Worm (Caenorhabditis elegans) whole organism, midembryonic: Measurements from ENCODE around the gene dex-1.

ENCODE experiments used
- T22C8.4 ChIP-seq: fragments of 200-800 bp; sonication (Bioruptor generic); IDR thresholded peaks from 2 replicates; pipeline ENCODE4 v1.3.6; 2022; ENCODE audit warnings: missing genetic modification characterization, missing compliant biosample characterization
- flt-1 ChIP-seq: fragments of 200-800 bp; sonication (Bioruptor generic); IDR thresholded peaks from 2 replicates; pipeline ENCODE4 v1.3.6; 2022; ENCODE audit warnings: missing genetic modification characterization, missing compliant biosample characterization
- med-1 ChIP-seq: sonication (generic microtip); optimal IDR thresholded peaks from 2 replicates; lab custom pipeline; 2017; ENCODE audit warnings: missing genetic modification characterization, mild to moderate bottlenecking, missing compliant biosample characterization, antibody characterized with exemption, missing genetic modification reagents; ENCODE audit not compliant: insufficient read depth
- ztf-29 ChIP-seq: fragments of 200-800 bp; sonication (Bioruptor generic); IDR thresholded peaks from 2 replicates; pipeline ENCODE4 v1.3.6; 2022; ENCODE audit warnings: missing genetic modification reagents, missing genetic modification characterization, missing compliant biosample characterization

ce11 chrIII:5543050-5543449 is 17.1 kb downstream of the dex-1 start, which contains the start of gene D1044.6:
- TF ChIP-seq med-1 (no peak), ztf-29 (GFP tag; lab: Robert Waterston, UW) (no peak), flt-1 (no peak), T22C8.4 (no peak)
